Fruit fly (Drosophila melanogaster) whole organism, prepupa: Measurements from ENCODE around the gene CG13639.

Experiments
- CG11762 ChIP-seq: fragments of 200-800 bp; sonication (Bioruptor generic); optimal IDR thresholded peaks from 3 replicates; lab custom pipeline; 2016; ENCODE audit warnings: missing biosample characterization, missing genetic modification characterization; ENCODE audit not compliant: insufficient read depth
- CG16779 ChIP-seq: fragments of 200-800 bp; sonication (Bioruptor generic); optimal IDR thresholded peaks from 3 replicates; lab custom pipeline; 2017; ENCODE audit warnings: missing biosample characterization, mild to moderate bottlenecking, missing genetic modification characterization
- CG6163 ChIP-seq: fragments of 200-800 bp; sonication (Bioruptor generic); IDR thresholded peaks from 3 replicates; pipeline ENCODE4 v1.3.6; 2022; ENCODE audit warnings: missing biosample characterization, missing genetic modification characterization
- Gug ChIP-seq: fragments of 200-800 bp; sonication (Bioruptor generic); IDR thresholded peaks from 2 replicates; pipeline ENCODE4 v1.3.6; 2022; ENCODE audit warnings: missing biosample characterization, missing genetic modification characterization
- Hr38 ChIP-seq: sonication (Bioruptor generic); optimal IDR thresholded peaks from 2 replicates; lab custom pipeline; 2016; ENCODE audit warnings: missing biosample characterization, missing genetic modification characterization
- Hr4 ChIP-seq: fragments of 200-800 bp; sonication (Bioruptor generic); optimal IDR thresholded peaks from 3 replicates; lab custom pipeline; 2016; ENCODE audit warnings: missing biosample characterization, missing genetic modification characterization
- Lpt ChIP-seq: fragments of 200-800 bp; sonication (Bioruptor generic); optimal IDR thresholded peaks from 3 replicates; lab custom pipeline; 2016; ENCODE audit warnings: missing biosample characterization, missing genetic modification characterization
- Sox102F ChIP-seq: fragments of 200-800 bp; sonication (Bioruptor generic); optimal IDR thresholded peaks from 2 replicates; lab custom pipeline; 2016; ENCODE audit warnings: missing biosample characterization, mild to moderate bottlenecking, missing genetic modification characterization
- acj6 ChIP-seq: fragments of 200-800 bp; sonication (Bioruptor generic); optimal IDR thresholded peaks from 3 replicates; lab custom pipeline; 2016; ENCODE audit warnings: missing biosample characterization, missing genetic modification characterization
- fkh ChIP-seq: fragments of 200-800 bp; sonication (Bioruptor generic); optimal IDR thresholded peaks from 3 replicates; lab custom pipeline; 2017; ENCODE audit warnings: missing biosample characterization, mild to moderate bottlenecking, missing genetic modification characterization, moderate library complexity
- ss ChIP-seq, 2 experiments: fragments of 200-800 bp; sonication (Bioruptor generic); optimal IDR thresholded peaks; 2 replicates in 1 of 2; 3 replicates in 1 of 2; lab custom pipeline; 2017 to 2018; ENCODE audit warnings: mild to moderate bottlenecking in 2 of 2, missing biosample characterization in 2 of 2, missing genetic modification characterization in 2 of 2, moderate library complexity in 1 of 2
- topi ChIP-seq: fragments of 200-800 bp; sonication (Bioruptor generic); optimal IDR thresholded peaks from 3 replicates; lab custom pipeline; 2016; ENCODE audit warnings: missing biosample characterization, missing genetic modification characterization
- vri ChIP-seq: fragments of 200-800 bp; sonication (Bioruptor generic); optimal IDR thresholded peaks from 3 replicates; lab custom pipeline; 2016; ENCODE audit warnings: missing biosample characterization, mild to moderate bottlenecking, missing genetic modification characterization

DNA sequence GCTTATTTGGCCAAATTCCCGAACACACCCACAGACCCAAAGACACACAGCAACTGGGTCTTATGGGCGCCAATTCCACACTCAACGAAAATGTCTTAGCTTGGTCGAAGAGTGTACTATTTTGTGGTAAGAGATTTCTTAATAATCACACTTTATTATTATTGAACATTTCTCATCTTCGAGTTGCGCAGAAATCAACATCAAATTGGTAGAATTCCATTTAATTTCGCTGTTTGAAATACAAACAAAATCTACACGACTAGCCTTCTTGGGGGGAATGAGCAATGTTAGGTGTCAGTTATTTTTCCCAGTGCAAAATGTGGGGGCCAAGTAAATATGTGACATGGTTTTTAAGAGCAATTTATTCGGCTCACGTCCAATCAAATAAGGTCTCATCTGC lies 30.8 kb upstream of the CG13639 start:
- TF ChIP-seq acj6 (GFP tag; lab: Kevin White, UChicago) (no peak), CG6163 (GFP tag; lab: Robert Waterston, UW) (0 out of 3 replicates have a peak, but pooled peaks have one; percentile 16), Hr38 (no peak), ss (GFP tag; optimal IDR thresholded peaks at IDR 0.05; lab: Kevin White, UChicago) (no peak), Lpt (no peak), Hr4 (GFP tag; lab: Kevin White, UChicago) (peak; percentile 59), Sox102F (no peak), topi (GFP tag; lab: Kevin White, UChicago) (no peak), CG16779 (tag; lab: Kevin White, UChicago) (no peak), CG11762 (GFP tag; lab: Kevin White, UChicago) (no peak), Gug (no peak), fkh (GFP tag; lab: Kevin White, UChicago) (no peak), vri (GFP tag; lab: Kevin White, UChicago) (no peak)
